Worm (Caenorhabditis elegans) whole organism, L1 larva: ENCODE results near the gene EGAP2.2.

ENCODE experiments used
- ceh-82 ChIP-seq, 3 experiments: fragments of 150-350 bp in 1 of 3; sonication (generic microtip) in 2 of 3; optimal IDR thresholded peaks; 2 replicates each; lab custom pipeline; 2014 to 2017; ENCODE audit warnings: missing biosample characterization in 3 of 3, missing genetic modification characterization in 3 of 3
- efl-3 ChIP-seq: fragments of 200-800 bp; sonication (Bioruptor generic); optimal IDR thresholded peaks from 2 replicates; lab custom pipeline; 2018; ENCODE audit warnings: mild to moderate bottlenecking, missing genetic modification characterization, missing compliant biosample characterization
- elt-3 ChIP-seq, 6 experiments: fragments of 150-350 bp in 1 of 6; sonication (generic microtip); optimal IDR thresholded peaks; 2 replicates each; lab custom pipeline; 2017 to 2018; ENCODE audit warnings: missing biosample characterization in 6 of 6, missing genetic modification characterization in 6 of 6, inconsistent platforms in 1 of 6
- fos-1 ChIP-seq: fragments of 150-350 bp; optimal IDR thresholded peaks from 2 replicates; lab custom pipeline; 2014; ENCODE audit warnings: missing biosample characterization, missing genetic modification characterization
- hlh-4 ChIP-seq: sonication (generic microtip); optimal IDR thresholded peaks from 2 replicates; lab custom pipeline; 2016; ENCODE audit warnings: mild to moderate bottlenecking, missing genetic modification characterization, missing compliant biosample characterization
- lir-3 ChIP-seq: sonication (generic microtip); optimal IDR thresholded peaks from 2 replicates; lab custom pipeline; 2016; ENCODE audit warnings: mild to moderate bottlenecking, missing genetic modification characterization, moderate library complexity, missing compliant biosample characterization; ENCODE audit not compliant: poor library complexity
- mef-2 ChIP-seq: fragments of 150-350 bp; optimal IDR thresholded peaks from 2 replicates; lab custom pipeline; 2014; ENCODE audit warnings: missing biosample characterization, missing genetic modification characterization
- nhr-28 ChIP-seq: fragments of 150-350 bp; optimal IDR thresholded peaks from 2 replicates; lab custom pipeline; 2014; ENCODE audit warnings: missing biosample characterization, missing genetic modification characterization
- snu-23 ChIP-seq: sonication (generic microtip); optimal IDR thresholded peaks from 2 replicates; lab custom pipeline; 2016; ENCODE audit warnings: missing genetic modification characterization, missing compliant biosample characterization
- sox-4 ChIP-seq: sonication (generic microtip); optimal IDR thresholded peaks from 2 replicates; lab custom pipeline; 2016; ENCODE audit warnings: missing genetic modification characterization, missing compliant biosample characterization
- tbx-2 ChIP-seq: sonication (generic microtip); optimal IDR thresholded peaks from 2 replicates; lab custom pipeline; 2016; ENCODE audit warnings: missing genetic modification characterization, missing compliant biosample characterization
- unc-62 ChIP-seq: fragments of 150-350 bp; optimal IDR thresholded peaks from 2 replicates; lab custom pipeline; 2014; ENCODE audit warnings: missing biosample characterization, missing genetic modification reagents, missing genetic modification characterization
- zag-1 ChIP-seq: fragments of 150-350 bp; optimal IDR thresholded peaks from 2 replicates; lab custom pipeline; 2014; ENCODE audit warnings: missing biosample characterization, missing genetic modification characterization
- ztf-4 ChIP-seq: fragments of 150-350 bp; optimal IDR thresholded peaks from 2 replicates; lab custom pipeline; 2014; ENCODE audit warnings: missing biosample characterization, missing genetic modification characterization

- no peak for TF ChIP-seq mef-2 (tag; lab: Kevin White, UChicago)
- TF ChIP-seq sox-4: no peak
- no peak for TF ChIP-seq tbx-2 (tag; lab: Kevin White, UChicago)
- no peak for TF ChIP-seq nhr-28
- TF ChIP-seq zag-1 (tag; lab: Kevin White, UChicago): no peak
- no peak for TF ChIP-seq ceh-82 (tag; optimal IDR thresholded peaks at IDR 0.05; lab: Kevin White, UChicago)
- TF ChIP-seq efl-3 (GFP tag; lab: Kevin White, UChicago): no peak
- no peak for TF ChIP-seq elt-3 (tag; optimal IDR thresholded peaks at IDR 0.05; lab: Kevin White, UChicago)
- TF ChIP-seq lir-3 (tag; lab: Kevin White, UChicago): no peak
- TF ChIP-seq hlh-4 (tag; lab: Kevin White, UChicago): no peak
- no peak for TF ChIP-seq fos-1 (tag; lab: Kevin White, UChicago)
- no peak for TF ChIP-seq ztf-4 (tag; lab: Kevin White, UChicago)
- no peak for TF ChIP-seq unc-62 (GFP tag; lab: Kevin White, UChicago)
- no peak for TF ChIP-seq snu-23 (GFP tag; lab: Kevin White, UChicago)
Measured at ce11 chrII:5199497-5199896, 30.2 kb upstream of the EGAP2.2 start, which contains the start of gene msp-50.
